Fruit fly (Drosophila melanogaster): Measurements from ENCODE around the gene CG5783.

- TF ChIP-seq CG9948 (tag; optimal IDR thresholded peaks at IDR 0.05) (no peak), Ets98B (GFP tag; IDR thresholded peaks at IDR 0.05) (no peak; the same call in 1 of the 2 replicates), CG15710 (tag; optimal IDR thresholded peaks at IDR 0.05) (no peak), CG14655 (GFP tag; optimal IDR thresholded peaks at IDR 0.05) (no peak), rn (GFP tag; IDR thresholded peaks at IDR 0.05) (no peak), EcR (GFP tag; optimal IDR thresholded peaks at IDR 0.05) (peak; percentile 19), CG10348 (GFP tag; IDR thresholded peaks at IDR 0.05) (no peak), CG12605 (GFP tag; IDR thresholded peaks at IDR 0.05) (no peak), Pif1B (GFP tag; optimal IDR thresholded peaks at IDR 0.05) (no peak), CG32121 (GFP tag; IDR thresholded peaks at IDR 0.05) (no peak), CG8159 (tag; optimal IDR thresholded peaks at IDR 0.05) (no peak), CG17806 (tag; optimal IDR thresholded peaks at IDR 0.05) (no peak)
Observed at dm6 chr2L:18137591-18138247, 18.1 kb upstream of the CG5783 start, which contains the start of gene kel.
